Worm (Caenorhabditis elegans): ENCODE measurements around the gene qdpr-1.

qdpr-1 gene

ce11 chrIII:13426036-13426435 is 32.3 kb downstream of the qdpr-1 start, which contains the start of gene cope-1:
TSS of gene cope-1 (plus strand) at chrIII:13426264.
- TF ChIP-seq aly-1 (tag; optimal IDR thresholded peaks at IDR 0.05) (no peak), sea-1 (GFP tag; conservative IDR thresholded peaks at IDR 0.05) (no peak), F13C5.2 (tag; optimal IDR thresholded peaks at IDR 0.05) (no peak), hmbx-1 (tag; optimal IDR thresholded peaks at IDR 0.05) (no peak), ama-1 (optimal IDR thresholded peaks at IDR 0.05) (no peak), B0310.2 (tag; optimal IDR thresholded peaks at IDR 0.05) (no peak), pes-1 (GFP tag; IDR thresholded peaks at IDR 0.05) (no peak), ceh-13 (GFP tag; optimal IDR thresholded peaks at IDR 0.05) (no peak), tbx-37 (GFP tag; conservative IDR thresholded peaks at IDR 0.05) (no peak), hnd-1 (tag; optimal IDR thresholded peaks at IDR 0.05) (no peak), flt-1 (GFP tag; IDR thresholded peaks at IDR 0.05) (no peak)

ce11 chrIII:13427817-13428216 is 34.1 kb downstream of the qdpr-1 start:
- TF ChIP-seq ceh-36 (tag; optimal IDR thresholded peaks at IDR 0.05) (no peak), flt-1 (GFP tag; IDR thresholded peaks at IDR 0.05) (no peak), hmbx-1 (tag; optimal IDR thresholded peaks at IDR 0.05) (no peak), aly-1 (tag; optimal IDR thresholded peaks at IDR 0.05) (no peak), ceh-13 (GFP tag; optimal IDR thresholded peaks at IDR 0.05) (no peak), hmg-4 (GFP tag; optimal IDR thresholded peaks at IDR 0.05) (no peak), scrt-1 (GFP tag; IDR thresholded peaks at IDR 0.05) (no peak), B0310.2 (tag; optimal IDR thresholded peaks at IDR 0.05) (no peak), F13C5.2 (tag; optimal IDR thresholded peaks at IDR 0.05) (no peak), hnd-1 (tag; optimal IDR thresholded peaks at IDR 0.05) (no peak), pes-1 (GFP tag; IDR thresholded peaks at IDR 0.05) (no peak), tbx-11 (GFP tag; IDR thresholded peaks at IDR 0.05) (no peak), tbx-37 (GFP tag; conservative IDR thresholded peaks at IDR 0.05) (no peak), ets-7 (tag; optimal IDR thresholded peaks at IDR 0.05) (no peak), sea-1 (GFP tag; conservative IDR thresholded peaks at IDR 0.05) (no peak), tra-4 (tag; optimal IDR thresholded peaks at IDR 0.05) (no peak), ama-1 (optimal IDR thresholded peaks at IDR 0.05) (no peak)

ce11 chrIII:13429668-13430067 is 36.0 kb downstream of the qdpr-1 start, which contains the start of gene bli-5:
TSS of gene bli-5 (minus strand) at chrIII:13429768.
- TF ChIP-seq F13C5.2 (tag; optimal IDR thresholded peaks at IDR 0.05) (no peak), tra-4 (tag; optimal IDR thresholded peaks at IDR 0.05) (no peak), flt-1 (GFP tag; IDR thresholded peaks at IDR 0.05) (no peak), tbx-37 (GFP tag; conservative IDR thresholded peaks at IDR 0.05) (no peak), pes-1 (GFP tag; IDR thresholded peaks at IDR 0.05) (no peak), ets-7 (tag; optimal IDR thresholded peaks at IDR 0.05) (no peak), ceh-36 (tag; optimal IDR thresholded peaks at IDR 0.05) (no peak), hmbx-1 (tag; optimal IDR thresholded peaks at IDR 0.05) (no peak), ama-1 (optimal IDR thresholded peaks at IDR 0.05) (no peak), scrt-1 (GFP tag; IDR thresholded peaks at IDR 0.05) (no peak), B0310.2 (tag; optimal IDR thresholded peaks at IDR 0.05) (no peak)

- TF ChIP-seq B0310.2 (tag; optimal IDR thresholded peaks at IDR 0.05) = no peak
- TF ChIP-seq tbx-37 (GFP tag; conservative IDR thresholded peaks at IDR 0.05) = no peak
- no peak for TF ChIP-seq scrt-1 (GFP tag; IDR thresholded peaks at IDR 0.05)
- TF ChIP-seq pes-1 (GFP tag; IDR thresholded peaks at IDR 0.05) = no peak
Measured at ce11 chrIII:13430162-13430561, 36.5 kb downstream of the qdpr-1 start, which contains the start of gene trf-1. TSS of gene trf-1 (plus strand) at chrIII:13430462.

- TF ChIP-seq ets-7 (tag; optimal IDR thresholded peaks at IDR 0.05) = no peak
- TF ChIP-seq hnd-1 (tag; optimal IDR thresholded peaks at IDR 0.05) = no peak
- no peak for TF ChIP-seq ama-1 (optimal IDR thresholded peaks at IDR 0.05)
- TF ChIP-seq tbx-37 (GFP tag; conservative IDR thresholded peaks at IDR 0.05) = no peak
- TF ChIP-seq B0310.2 (tag; optimal IDR thresholded peaks at IDR 0.05) = no peak
- TF ChIP-seq flt-1 (GFP tag; IDR thresholded peaks at IDR 0.05) = no peak
- no peak for TF ChIP-seq ceh-13 (GFP tag; optimal IDR thresholded peaks at IDR 0.05)
- TF ChIP-seq ceh-36 (tag; optimal IDR thresholded peaks at IDR 0.05) = no peak
- no peak for TF ChIP-seq pes-1 (GFP tag; IDR thresholded peaks at IDR 0.05)
- no peak for TF ChIP-seq tra-4 (tag; optimal IDR thresholded peaks at IDR 0.05)
- TF ChIP-seq scrt-1 (GFP tag; IDR thresholded peaks at IDR 0.05) = no peak
- no peak for TF ChIP-seq hmg-4 (GFP tag; optimal IDR thresholded peaks at IDR 0.05)
- no peak for TF ChIP-seq tbx-11 (GFP tag; IDR thresholded peaks at IDR 0.05)
Measured at ce11 chrIII:13434404-13434803, 40.7 kb downstream of the qdpr-1 start, which contains the start of gene F45G2.7. TSS of gene F45G2.7 (minus strand) at chrIII:13434504.

- TF ChIP-seq tbx-11 (GFP tag; IDR thresholded peaks at IDR 0.05) (no peak), tra-4 (tag; optimal IDR thresholded peaks at IDR 0.05) (no peak), tbx-37 (GFP tag; conservative IDR thresholded peaks at IDR 0.05) (no peak), ama-1 (optimal IDR thresholded peaks at IDR 0.05) (no peak), hmg-4 (GFP tag; optimal IDR thresholded peaks at IDR 0.05) (no peak), aly-1 (tag; optimal IDR thresholded peaks at IDR 0.05) (no peak), B0310.2 (tag; optimal IDR thresholded peaks at IDR 0.05) (no peak), hmbx-1 (tag; optimal IDR thresholded peaks at IDR 0.05) (no peak), ceh-36 (tag; optimal IDR thresholded peaks at IDR 0.05) (no peak), flt-1 (GFP tag; IDR thresholded peaks at IDR 0.05) (no peak), sea-1 (GFP tag; conservative IDR thresholded peaks at IDR 0.05) (no peak), pes-1 (GFP tag; IDR thresholded peaks at IDR 0.05) (no peak), hnd-1 (tag; optimal IDR thresholded peaks at IDR 0.05) (no peak), ceh-13 (GFP tag; optimal IDR thresholded peaks at IDR 0.05) (no peak), scrt-1 (GFP tag; IDR thresholded peaks at IDR 0.05) (no peak)
Measured at ce11 chrIII:13435570-13435969, 41.9 kb downstream of the qdpr-1 start, which contains the start of gene F45G2.8. TSS of gene F45G2.8 (minus strand) at chrIII:13435670.

ce11 chrIII:13436843-13437242 is 43.1 kb downstream of the qdpr-1 start, which contains the start of gene F45G2.9:
TSS of gene F45G2.9 (minus strand) at chrIII:13436943.
- TF ChIP-seq hnd-1 (tag; optimal IDR thresholded peaks at IDR 0.05) (no peak), B0310.2 (tag; optimal IDR thresholded peaks at IDR 0.05) (no peak), ama-1 (optimal IDR thresholded peaks at IDR 0.05) (no peak), scrt-1 (GFP tag; IDR thresholded peaks at IDR 0.05) (no peak), hmg-4 (GFP tag; optimal IDR thresholded peaks at IDR 0.05) (no peak), pes-1 (GFP tag; IDR thresholded peaks at IDR 0.05) (no peak), ets-7 (tag; optimal IDR thresholded peaks at IDR 0.05) (no peak), tra-4 (tag; optimal IDR thresholded peaks at IDR 0.05) (no peak), ceh-13 (GFP tag; optimal IDR thresholded peaks at IDR 0.05) (no peak), tbx-37 (GFP tag; conservative IDR thresholded peaks at IDR 0.05) (no peak), hmbx-1 (tag; optimal IDR thresholded peaks at IDR 0.05) (no peak), aly-1 (tag; optimal IDR thresholded peaks at IDR 0.05) (no peak), ceh-36 (tag; optimal IDR thresholded peaks at IDR 0.05) (no peak), sea-1 (GFP tag; conservative IDR thresholded peaks at IDR 0.05) (no peak), F13C5.2 (tag; optimal IDR thresholded peaks at IDR 0.05) (no peak)
